Worm (Caenorhabditis elegans) whole organism, L1 larva: Measurements from ENCODE around the gene pifk-1.
A peak's percentile ranks its signal among the peaks of the same experiment; 100 is the strongest.

Experiments
- C04F5.9 ChIP-seq: sonication (generic microtip); optimal IDR thresholded peaks from 2 replicates; lab custom pipeline; 2016; ENCODE audit warnings: missing genetic modification characterization, missing compliant biosample characterization
- C34B4.2 ChIP-seq: sonication (generic microtip); optimal IDR thresholded peaks from 2 replicates; lab custom pipeline; 2017; ENCODE audit warnings: mild to moderate bottlenecking, missing genetic modification characterization, missing compliant biosample characterization
- F16B12.6 ChIP-seq: fragments of 150-350 bp; optimal IDR thresholded peaks from 2 replicates; lab custom pipeline; 2014; ENCODE audit warnings: missing biosample characterization, missing genetic modification characterization
- Y116A8C.19 ChIP-seq: sonication (generic microtip); optimal IDR thresholded peaks from 2 replicates; lab custom pipeline; 2016; ENCODE audit warnings: missing compliant biosample characterization, missing genetic modification characterization, borderline replicate concordance
- aha-1 ChIP-seq: fragments of 150-350 bp; optimal IDR thresholded peaks from 2 replicates; lab custom pipeline; 2014; ENCODE audit warnings: missing biosample characterization, missing genetic modification characterization
- aly-2 ChIP-seq: fragments of 150-350 bp; optimal IDR thresholded peaks from 2 replicates; lab custom pipeline; 2014; ENCODE audit warnings: missing biosample characterization, missing genetic modification characterization
- blmp-1 ChIP-seq: fragments of 150-350 bp; optimal IDR thresholded peaks from 2 replicates; lab custom pipeline; 2014; ENCODE audit warnings: missing biosample characterization, missing genetic modification characterization
- ceh-63 ChIP-seq: fragments of 200-800 bp; sonication (Bioruptor generic); optimal IDR thresholded peaks from 2 replicates; lab custom pipeline; 2018; ENCODE audit warnings: mild to moderate bottlenecking, missing genetic modification characterization, missing compliant biosample characterization
- ceh-8 ChIP-seq: fragments of 200-800 bp; sonication (Bioruptor generic); optimal IDR thresholded peaks from 2 replicates; lab custom pipeline; 2018; ENCODE audit warnings: mild to moderate bottlenecking, missing genetic modification characterization, moderate library complexity, missing compliant biosample characterization
- ceh-82 ChIP-seq, 3 experiments: fragments of 150-350 bp in 1 of 3; sonication (generic microtip) in 2 of 3; optimal IDR thresholded peaks; 2 replicates each; lab custom pipeline; 2014 to 2017; ENCODE audit warnings: missing biosample characterization in 3 of 3, missing genetic modification characterization in 3 of 3
- ceh-88 ChIP-seq: fragments of 200-800 bp; sonication (Bioruptor generic); IDR thresholded peaks from 2 replicates; pipeline ENCODE4 v1.3.6; 2022; ENCODE audit warnings: missing genetic modification characterization, missing compliant biosample characterization
- ces-1 ChIP-seq: fragments of 150-350 bp; optimal IDR thresholded peaks from 2 replicates; lab custom pipeline; 2014; ENCODE audit warnings: missing biosample characterization, missing genetic modification reagents, missing genetic modification characterization
- efl-1 ChIP-seq, 4 experiments: fragments of 150-350 bp; optimal IDR thresholded peaks in 3 of 4; peaks in 1 of 4; 1 replicate in 1 of 4; 2 replicates in 3 of 4; lab custom pipeline; 2014; ENCODE audit warnings: missing biosample characterization in 2 of 4, missing genetic modification characterization in 2 of 4, missing genetic modification reagents in 2 of 4
- egl-27 ChIP-seq, 2 experiments: fragments of 150-350 bp in 1 of 2; sonication (generic microtip); optimal IDR thresholded peaks; 3 replicates each; lab custom pipeline; 2017 to 2018; ENCODE audit warnings: missing biosample characterization in 2 of 2, missing genetic modification characterization in 2 of 2, missing genetic modification reagents in 2 of 2
- elt-3 ChIP-seq, 6 experiments: fragments of 150-350 bp in 1 of 6; sonication (generic microtip); optimal IDR thresholded peaks; 2 replicates each; lab custom pipeline; 2017 to 2018; ENCODE audit warnings: missing biosample characterization in 6 of 6, missing genetic modification characterization in 6 of 6, inconsistent platforms in 1 of 6
- fkh-8 ChIP-seq: sonication (generic microtip); optimal IDR thresholded peaks from 2 replicates; lab custom pipeline; 2016; ENCODE audit warnings: mild to moderate bottlenecking, missing genetic modification characterization, missing compliant biosample characterization
- fos-1 ChIP-seq: fragments of 150-350 bp; optimal IDR thresholded peaks from 2 replicates; lab custom pipeline; 2014; ENCODE audit warnings: missing biosample characterization, missing genetic modification characterization
- grh-1 ChIP-seq: fragments of 200-800 bp; sonication (Bioruptor generic); IDR thresholded peaks from 2 replicates; pipeline ENCODE4 v1.3.6; 2022; ENCODE audit warnings: missing genetic modification reagents, missing genetic modification characterization, missing compliant biosample characterization
- hlh-17 ChIP-seq: fragments of 200-800 bp; sonication (Bioruptor generic); optimal IDR thresholded peaks from 2 replicates; lab custom pipeline; 2018; ENCODE audit warnings: missing genetic modification characterization, mild to moderate bottlenecking, missing compliant biosample characterization, moderate library complexity, borderline replicate concordance
- hlh-4 ChIP-seq: sonication (generic microtip); optimal IDR thresholded peaks from 2 replicates; lab custom pipeline; 2016; ENCODE audit warnings: mild to moderate bottlenecking, missing genetic modification characterization, missing compliant biosample characterization
- isw-1 ChIP-seq: fragments of 200-800 bp; sonication (Bioruptor generic); IDR thresholded peaks from 2 replicates; pipeline ENCODE4 v1.3.6; 2022; ENCODE audit warnings: missing genetic modification characterization, missing compliant biosample characterization
- lin-13 ChIP-seq: fragments of 150-350 bp; optimal IDR thresholded peaks from 2 replicates; lab custom pipeline; 2014; ENCODE audit warnings: missing biosample characterization, missing genetic modification reagents, missing genetic modification characterization
- lin-35 ChIP-seq, 2 experiments: fragments of 150-350 bp; optimal IDR thresholded peaks; 2 replicates each; lab custom pipeline; 2014; ENCODE audit warnings: missing biosample characterization in 2 of 2, missing genetic modification characterization in 2 of 2, missing genetic modification reagents in 2 of 2
- lir-3 ChIP-seq: sonication (generic microtip); optimal IDR thresholded peaks from 2 replicates; lab custom pipeline; 2016; ENCODE audit warnings: mild to moderate bottlenecking, missing genetic modification characterization, moderate library complexity, missing compliant biosample characterization; ENCODE audit not compliant: poor library complexity
- lsy-2 ChIP-seq, 2 experiments: fragments of 150-350 bp; optimal IDR thresholded peaks; 2 replicates each; lab custom pipeline; 2014; ENCODE audit warnings: missing biosample characterization in 2 of 2, missing genetic modification characterization in 2 of 2
- mdl-1 ChIP-seq, 2 experiments: fragments of 150-350 bp; optimal IDR thresholded peaks; 2 replicates each; lab custom pipeline; 2014 to 2017; ENCODE audit warnings: missing biosample characterization in 2 of 2, missing genetic modification characterization in 2 of 2, inconsistent platforms in 1 of 2
- mef-2 ChIP-seq: fragments of 150-350 bp; optimal IDR thresholded peaks from 2 replicates; lab custom pipeline; 2014; ENCODE audit warnings: missing biosample characterization, missing genetic modification characterization
- mep-1 ChIP-seq: fragments of 150-350 bp; optimal IDR thresholded peaks from 2 replicates; lab custom pipeline; 2014; ENCODE audit warnings: missing biosample characterization, missing genetic modification characterization
- nhr-19 ChIP-seq: fragments of 200-800 bp; sonication (Bioruptor generic); conservative IDR thresholded peaks from 2 replicates; pipeline ENCODE4 v1.3.6; 2022; ENCODE audit warnings: missing genetic modification characterization, missing compliant biosample characterization
- nhr-20 ChIP-seq: sonication (generic microtip); optimal IDR thresholded peaks from 2 replicates; lab custom pipeline; 2016; ENCODE audit warnings: mild to moderate bottlenecking, missing genetic modification characterization, missing compliant biosample characterization
- nhr-71 ChIP-seq: sonication (generic microtip); optimal IDR thresholded peaks from 2 replicates; lab custom pipeline; 2016; ENCODE audit warnings: mild to moderate bottlenecking, missing genetic modification characterization, moderate library complexity, missing compliant biosample characterization
- nhr-85 ChIP-seq: sonication (generic microtip); peaks from one replicate; lab custom pipeline; 2016; ENCODE audit warnings: missing genetic modification characterization, inconsistent platforms, missing compliant biosample characterization
- pag-3 ChIP-seq: sonication (generic microtip); optimal IDR thresholded peaks from 2 replicates; lab custom pipeline; 2017; ENCODE audit warnings: missing genetic modification characterization, mild to moderate bottlenecking, missing compliant biosample characterization, antibody characterized with exemption, borderline replicate concordance; ENCODE audit not compliant: insufficient read depth
- pax-3 ChIP-seq: fragments of 200-800 bp; sonication (Bioruptor generic); optimal IDR thresholded peaks from 2 replicates; lab custom pipeline; 2018; ENCODE audit warnings: mild to moderate bottlenecking, missing genetic modification characterization, moderate library complexity, missing compliant biosample characterization
- skn-1 ChIP-seq: fragments of 150-350 bp; optimal IDR thresholded peaks from 2 replicates; lab custom pipeline; 2014; ENCODE audit warnings: missing biosample characterization, missing genetic modification characterization
- snu-23 ChIP-seq: sonication (generic microtip); optimal IDR thresholded peaks from 2 replicates; lab custom pipeline; 2016; ENCODE audit warnings: missing genetic modification characterization, missing compliant biosample characterization
- sox-4 ChIP-seq: sonication (generic microtip); optimal IDR thresholded peaks from 2 replicates; lab custom pipeline; 2016; ENCODE audit warnings: missing genetic modification characterization, missing compliant biosample characterization
- swsn-7 ChIP-seq: sonication (generic microtip); optimal IDR thresholded peaks from 2 replicates; lab custom pipeline; 2016; ENCODE audit warnings: missing genetic modification characterization, missing compliant biosample characterization
- unc-130 ChIP-seq: fragments of 150-350 bp; optimal IDR thresholded peaks from 2 replicates; lab custom pipeline; 2017; ENCODE audit warnings: missing biosample characterization, missing genetic modification characterization, inconsistent platforms
- unc-30 ChIP-seq: sonication (generic microtip); optimal IDR thresholded peaks from 2 replicates; lab custom pipeline; 2017; ENCODE audit warnings: missing biosample characterization, missing genetic modification characterization
- unc-86 ChIP-seq: sonication (generic microtip); optimal IDR thresholded peaks from 2 replicates; lab custom pipeline; 2016; ENCODE audit warnings: missing genetic modification characterization, missing compliant biosample characterization
- unc-98 ChIP-seq: fragments of 200-800 bp; sonication (Bioruptor generic); IDR thresholded peaks from 2 replicates; pipeline ENCODE4 v1.3.6; 2022; ENCODE audit warnings: missing genetic modification characterization, missing compliant biosample characterization
- xbp-1 ChIP-seq: sonication (generic microtip); optimal IDR thresholded peaks from 2 replicates; lab custom pipeline; 2016; ENCODE audit warnings: missing genetic modification characterization, missing compliant biosample characterization

Gene pifk-1

DNA sequence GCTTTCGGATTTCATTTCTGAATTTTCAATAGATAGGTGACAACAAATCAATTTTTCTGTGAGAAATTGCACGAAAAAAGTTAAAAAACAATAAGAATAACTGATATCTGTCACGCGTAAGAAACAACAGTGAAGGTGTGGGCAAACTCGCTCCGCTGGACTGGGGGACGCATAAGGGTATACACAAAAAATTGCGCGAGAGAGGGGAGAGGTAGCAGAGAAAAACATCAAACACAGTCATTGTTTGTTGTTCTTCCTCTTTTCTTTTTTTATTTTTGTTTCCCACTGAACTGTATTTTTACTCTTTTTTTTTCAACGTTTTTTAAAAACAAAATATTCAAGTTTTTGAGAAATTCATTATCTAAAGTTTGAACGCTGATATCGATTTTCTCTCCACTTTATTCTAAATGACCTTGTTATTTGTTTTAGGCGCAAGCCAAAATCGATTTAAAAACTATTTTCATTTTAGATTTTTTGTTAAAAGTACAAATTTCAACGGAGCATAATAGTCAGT lies at the start of gene pifk-1, which contains the start of gene tbc-11 (continued):
- TF ChIP-seq egl-27 (tag; optimal IDR thresholded peaks at IDR 0.05; lab: Kevin White, UChicago) (no peak), ceh-82 (tag; optimal IDR thresholded peaks at IDR 0.05; lab: Kevin White, UChicago) (peak in 1 of 3 experiments; percentile 63), mdl-1 (tag; optimal IDR thresholded peaks at IDR 0.05; lab: Kevin White, UChicago) (peak in 1 of 2 experiments; percentile 37), lir-3 (no peak), F16B12.6 (tag; lab: Kevin White, UChicago) (peak; percentile 44), ceh-88 (GFP tag; lab: Robert Waterston, UW) (no peak), fkh-8 (tag; lab: Kevin White, UChicago) (peak; percentile 21), mef-2 (tag; lab: Kevin White, UChicago) (no peak), unc-130 (tag; lab: Kevin White, UChicago) (no peak), xbp-1 (no peak), lsy-2 (tag; optimal IDR thresholded peaks at IDR 0.05; lab: Kevin White, UChicago) (peak in 1 of 2 experiments; percentile 62), ceh-8 (GFP tag; lab: Kevin White, UChicago) (no peak), nhr-20 (tag; lab: Kevin White, UChicago) (peak; percentile 41), nhr-71 (tag; lab: Kevin White, UChicago) (peak; percentile 34), fos-1 (peak; percentile 29), elt-3 (tag; optimal IDR thresholded peaks at IDR 0.05; lab: Kevin White, UChicago) (peak in 1 of 6 experiments; percentile 54), hlh-4 (tag; lab: Kevin White, UChicago) (no peak), skn-1 (tag; lab: Kevin White, UChicago) (peak; percentile 85), Y116A8C.19 (tag; lab: Kevin White, UChicago) (no peak), isw-1 (GFP tag; lab: Robert Waterston, UW) (no peak), aly-2 (tag; lab: Kevin White, UChicago) (no peak), grh-1 (GFP tag; lab: Robert Waterston, UW) (no peak)

ce11 chrX:970072-970471 lies 45.8 kb upstream of the pifk-1 start, which contains the start of gene C44C1.6:
C44C1.6 (minus strand) TSS chrX:970270.
- TF ChIP-seq lsy-2 (tag; optimal IDR thresholded peaks at IDR 0.05; lab: Kevin White, UChicago) (peak in 1 of 2 experiments; percentile 5), swsn-7 (tag; lab: Kevin White, UChicago) (no peak), unc-130 (tag; lab: Kevin White, UChicago) (peak; percentile 79), blmp-1 (peak; percentile 63), isw-1 (GFP tag; lab: Robert Waterston, UW) (no peak), lin-35 (GFP tag; optimal IDR thresholded peaks at IDR 0.05; lab: Kevin White, UChicago) (peak in 1 of 2 experiments; percentile 35), hlh-17 (GFP tag; lab: Kevin White, UChicago) (no peak), pax-3 (tag; lab: Kevin White, UChicago) (no peak), elt-3 (tag; optimal IDR thresholded peaks at IDR 0.05; lab: Kevin White, UChicago) (peak in 1 of 6 experiments; percentile 88), lin-13 (GFP tag; lab: Kevin White, UChicago) (no peak), nhr-85 (tag; lab: Kevin White, UChicago) (peak; percentile 47), snu-23 (GFP tag; lab: Kevin White, UChicago) (peak; percentile 29)

ce11 chrX:963171-963570 lies 38.9 kb upstream of the pifk-1 start, which contains the start of gene ncs-1:
ncs-1 (minus strand) TSS chrX:963271.
- TF ChIP-seq unc-98 (GFP tag; lab: Robert Waterston, UW), result no peak
- no peak for TF ChIP-seq nhr-71 (tag; lab: Kevin White, UChicago)
- TF ChIP-seq hlh-17 (GFP tag; lab: Kevin White, UChicago), result no peak
- TF ChIP-seq unc-30 (tag; lab: Kevin White, UChicago), result no peak
- no peak for TF ChIP-seq C34B4.2
- no peak for TF ChIP-seq C04F5.9
- TF ChIP-seq skn-1 (tag; lab: Kevin White, UChicago), result no peak
- TF ChIP-seq pag-3 (tag; lab: Kevin White, UChicago), result no peak
- no peak for TF ChIP-seq ceh-82 (tag; optimal IDR thresholded peaks at IDR 0.05; lab: Kevin White, UChicago)
- no peak for TF ChIP-seq efl-1 (optimal IDR thresholded peaks at IDR 0.05; lab: Kevin White, UChicago)
- TF ChIP-seq efl-1 (GFP tag; optimal IDR thresholded peaks at IDR 0.05 in 1 of 2; lab: Kevin White, UChicago), result no peak
- no peak for TF ChIP-seq F16B12.6 (tag; lab: Kevin White, UChicago)
- TF ChIP-seq aha-1 (tag; lab: Kevin White, UChicago), result no peak
- no peak for TF ChIP-seq unc-86
- TF ChIP-seq ceh-63 (GFP tag; lab: Kevin White, UChicago), result no peak
- TF ChIP-seq sox-4 (tag; lab: Kevin White, UChicago), result no peak
- TF ChIP-seq Y116A8C.19 (tag; lab: Kevin White, UChicago), result no peak
- no peak for TF ChIP-seq ces-1 (GFP tag; lab: Kevin White, UChicago)
- TF ChIP-seq mep-1, result no peak
- TF ChIP-seq nhr-19 (GFP tag; lab: Robert Waterston, UW), result no peak
- no peak for TF ChIP-seq ceh-8 (GFP tag; lab: Kevin White, UChicago)
